Fruit fly (Drosophila melanogaster) Kc167 (cell line): Measurements from ENCODE around the gene hay.

Experiments
- Myc ChIP-seq: fragments of >200 bp; optimal IDR thresholded peaks from 2 replicates; lab custom pipeline; 2017; ENCODE audit warnings: missing external identifiers
- Sin3A ChIP-seq: fragments of >200 bp; optimal IDR thresholded peaks from 2 replicates; lab custom pipeline; 2018; ENCODE audit warnings: missing external identifiers
- h ChIP-seq: fragments of >200 bp; optimal IDR thresholded peaks from 3 replicates; lab custom pipeline; 2018; ENCODE audit warnings: missing external identifiers
- insv ChIP-seq: fragments of >200 bp; optimal IDR thresholded peaks from 3 replicates; lab custom pipeline; 2018; ENCODE audit warnings: missing external identifiers
- psq ChIP-seq: fragments of >200 bp; optimal IDR thresholded peaks from 2 replicates; lab custom pipeline; 2017; ENCODE audit warnings: missing external identifiers
- ttk ChIP-seq: sonication (Bioruptor generic); optimal IDR thresholded peaks from 2 replicates; lab custom pipeline; 2017; ENCODE audit warnings: missing external identifiers

hay gene

dm6 chr3L:10643228-10643627 lies 12.3 kb downstream of the hay start, which contains the start of gene CG14153:
Gene CG14153, plus strand, starts transcription at chr3L:10643528.
- TF ChIP-seq psq (lab: Kevin White, UChicago) = no peak
- TF ChIP-seq ttk (lab: Kevin White, UChicago) = no peak
- TF ChIP-seq Myc (lab: Kevin White, UChicago) = no peak
- no peak for TF ChIP-seq insv (lab: Kevin White, UChicago)
- no peak for TF ChIP-seq h (lab: Kevin White, UChicago)
- TF ChIP-seq Sin3A (lab: Kevin White, UChicago) = no peak

dm6 chr3L:10645965-10646364 lies 15.1 kb downstream of the hay start:
- TF ChIP-seq Sin3A (lab: Kevin White, UChicago) (no peak), Myc (lab: Kevin White, UChicago) (no peak), psq (lab: Kevin White, UChicago) (no peak), ttk (lab: Kevin White, UChicago) (no peak), h (lab: Kevin White, UChicago) (no peak), insv (lab: Kevin White, UChicago) (no peak)

dm6 chr3L:10647158-10647557 lies 16.3 kb downstream of the hay start:
- no peak for TF ChIP-seq ttk (lab: Kevin White, UChicago)
- no peak for TF ChIP-seq Myc (lab: Kevin White, UChicago)
- TF ChIP-seq Sin3A (lab: Kevin White, UChicago) = no peak
- TF ChIP-seq insv (lab: Kevin White, UChicago) = no peak
- TF ChIP-seq psq (lab: Kevin White, UChicago) = no peak
- TF ChIP-seq h (lab: Kevin White, UChicago) = no peak

dm6 chr3L:10648431-10648830 lies 17.6 kb downstream of the hay start:
- TF ChIP-seq Myc (lab: Kevin White, UChicago) (no peak), psq (lab: Kevin White, UChicago) (no peak), insv (lab: Kevin White, UChicago) (no peak), h (lab: Kevin White, UChicago) (no peak), ttk (lab: Kevin White, UChicago) (no peak), Sin3A (lab: Kevin White, UChicago) (no peak)

- TF ChIP-seq h (lab: Kevin White, UChicago) (no peak), insv (lab: Kevin White, UChicago) (no peak), ttk (lab: Kevin White, UChicago) (no peak), Myc (lab: Kevin White, UChicago) (no peak), psq (lab: Kevin White, UChicago) (no peak), Sin3A (lab: Kevin White, UChicago) (no peak)
Measured at dm6 chr3L:10651271-10651670, 20.4 kb downstream of the hay start.

dm6 chr3L:10652487-10652886 lies 21.6 kb downstream of the hay start:
- TF ChIP-seq Myc (lab: Kevin White, UChicago) = no peak
- no peak for TF ChIP-seq psq (lab: Kevin White, UChicago)
- no peak for TF ChIP-seq insv (lab: Kevin White, UChicago)
- no peak for TF ChIP-seq h (lab: Kevin White, UChicago)
- TF ChIP-seq ttk (lab: Kevin White, UChicago) = no peak
- no peak for TF ChIP-seq Sin3A (lab: Kevin White, UChicago)

- TF ChIP-seq insv (lab: Kevin White, UChicago) (no peak), ttk (lab: Kevin White, UChicago) (no peak), h (lab: Kevin White, UChicago) (no peak), Myc (lab: Kevin White, UChicago) (no peak), Sin3A (lab: Kevin White, UChicago) (no peak), psq (lab: Kevin White, UChicago) (no peak)
Measured at dm6 chr3L:10654439-10654838, 23.6 kb downstream of the hay start.

- TF ChIP-seq ttk (lab: Kevin White, UChicago) = no peak
- TF ChIP-seq insv (lab: Kevin White, UChicago) = no peak
- TF ChIP-seq Sin3A (lab: Kevin White, UChicago) = no peak
- no peak for TF ChIP-seq psq (lab: Kevin White, UChicago)
- no peak for TF ChIP-seq Myc (lab: Kevin White, UChicago)
- TF ChIP-seq h (lab: Kevin White, UChicago) = no peak
Measured at dm6 chr3L:10656451-10657198, 25.7 kb downstream of the hay start.

- TF ChIP-seq Sin3A (lab: Kevin White, UChicago) = no peak
- no peak for TF ChIP-seq Myc (lab: Kevin White, UChicago)
- TF ChIP-seq h (lab: Kevin White, UChicago) = no peak
- no peak for TF ChIP-seq psq (lab: Kevin White, UChicago)
- TF ChIP-seq insv (lab: Kevin White, UChicago) = no peak
- no peak for TF ChIP-seq ttk (lab: Kevin White, UChicago)
Measured at dm6 chr3L:10657311-10657710, 26.4 kb downstream of the hay start.

dm6 chr3L:10658362-10659127 lies 27.7 kb downstream of the hay start:
- TF ChIP-seq insv (lab: Kevin White, UChicago) (no peak), Myc (lab: Kevin White, UChicago) (no peak), ttk (lab: Kevin White, UChicago) (no peak), Sin3A (lab: Kevin White, UChicago) (no peak), psq (lab: Kevin White, UChicago) (no peak), h (lab: Kevin White, UChicago) (no peak)

dm6 chr3L:10659524-10659923 lies 28.6 kb downstream of the hay start:
- TF ChIP-seq ttk (lab: Kevin White, UChicago) = no peak
- TF ChIP-seq psq (lab: Kevin White, UChicago) = no peak
- TF ChIP-seq h (lab: Kevin White, UChicago) = no peak
- no peak for TF ChIP-seq Myc (lab: Kevin White, UChicago)
- no peak for TF ChIP-seq insv (lab: Kevin White, UChicago)
